Fruit fly (Drosophila melanogaster) whole organism, embryonic: ENCODE measurements around the gene Syx1A.

Source experiments
- Aef1 ChIP-seq: fragments of 200-800 bp; sonication (Bioruptor generic); IDR thresholded peaks from 3 replicates; pipeline ENCODE4 v1.3.6; 2022; ENCODE audit warnings: missing biosample characterization, missing genetic modification characterization
- Antp ChIP-seq: fragments of 200-800 bp; sonication (Bioruptor generic); optimal IDR thresholded peaks from 3 replicates; lab custom pipeline; 2016; ENCODE audit warnings: missing biosample characterization, missing genetic modification characterization
- Asciz ChIP-seq: fragments of 200-800 bp; sonication (Bioruptor generic); optimal IDR thresholded peaks from 2 replicates; lab custom pipeline; 2017; ENCODE audit warnings: missing biosample characterization, mild to moderate bottlenecking, missing genetic modification characterization, missing genetic modification reagents
- Bteb2 ChIP-seq: fragments of 200-800 bp; sonication (Bioruptor generic); optimal IDR thresholded peaks from 2 replicates; lab custom pipeline; 2016; ENCODE audit warnings: missing biosample characterization, missing genetic modification characterization
- CG10267 ChIP-seq: fragments of 200-800 bp; sonication (Bioruptor generic); optimal IDR thresholded peaks from 2 replicates; lab custom pipeline; 2018; ENCODE audit warnings: missing biosample characterization, mild to moderate bottlenecking, missing genetic modification characterization, moderate library complexity
- CG10321 ChIP-seq: fragments of 200-800 bp; sonication (Bioruptor generic); IDR thresholded peaks from 2 replicates; pipeline ENCODE4 v1.3.6; 2022; ENCODE audit warnings: missing biosample characterization, missing genetic modification characterization
- CG13296 ChIP-seq: fragments of 200-800 bp; sonication (Bioruptor generic); optimal IDR thresholded peaks from 3 replicates; lab custom pipeline; 2018; ENCODE audit warnings: missing biosample characterization, mild to moderate bottlenecking, missing genetic modification characterization
- CG14050 ChIP-seq: fragments of 200-800 bp; sonication (Bioruptor generic); IDR thresholded peaks from 3 replicates; pipeline ENCODE4 v1.3.6; 2022; ENCODE audit warnings: missing biosample characterization, missing genetic modification characterization
- CG14667 ChIP-seq: fragments of 200-800 bp; sonication (Bioruptor generic); IDR thresholded peaks from 2 replicates; pipeline ENCODE4 v1.3.6; 2022; ENCODE audit warnings: missing biosample characterization, missing genetic modification characterization
- CG15073 ChIP-seq: fragments of 200-800 bp; sonication (Bioruptor generic); optimal IDR thresholded peaks from 2 replicates; lab custom pipeline; 2016; ENCODE audit warnings: missing biosample characterization, missing genetic modification characterization
- CG1602 ChIP-seq: fragments of 200-800 bp; sonication (Bioruptor generic); optimal IDR thresholded peaks from 3 replicates; lab custom pipeline; 2016; ENCODE audit warnings: missing biosample characterization, missing genetic modification characterization
- CG16815 ChIP-seq: fragments of 200-800 bp; sonication (Bioruptor generic); optimal IDR thresholded peaks from 3 replicates; lab custom pipeline; 2017; ENCODE audit warnings: missing biosample characterization, mild to moderate bottlenecking, missing genetic modification characterization
- CG17328 ChIP-seq: fragments of 200-800 bp; sonication (Bioruptor generic); IDR thresholded peaks from 2 replicates; pipeline ENCODE4 v1.3.6; 2022; ENCODE audit warnings: missing biosample characterization, missing genetic modification characterization
- CG17359 ChIP-seq: fragments of 200-800 bp; sonication (Bioruptor generic); optimal IDR thresholded peaks from 3 replicates; lab custom pipeline; 2018; ENCODE audit warnings: missing biosample characterization, mild to moderate bottlenecking, missing genetic modification characterization, moderate library complexity
- CG17829 ChIP-seq: fragments of 200-800 bp; optimal IDR thresholded peaks from 2 replicates; lab custom pipeline; 2019; ENCODE audit warnings: missing biosample characterization, mild to moderate bottlenecking, missing genetic modification characterization, moderate library complexity
- CG1792 ChIP-seq: fragments of 200-800 bp; sonication (Bioruptor generic); optimal IDR thresholded peaks from 2 replicates; lab custom pipeline; 2016; ENCODE audit warnings: missing biosample characterization, missing genetic modification characterization
- CG18262 ChIP-seq: fragments of 200-800 bp; optimal IDR thresholded peaks from 3 replicates; lab custom pipeline; 2019; ENCODE audit warnings: missing biosample characterization, mild to moderate bottlenecking, missing genetic modification characterization, moderate library complexity
- CG30403 ChIP-seq: fragments of 200-800 bp; sonication (Bioruptor generic); optimal IDR thresholded peaks from 3 replicates; lab custom pipeline; 2016; ENCODE audit warnings: missing biosample characterization, missing genetic modification characterization
- CG31365 ChIP-seq: fragments of 200-800 bp; sonication (Bioruptor generic); optimal IDR thresholded peaks from 2 replicates; lab custom pipeline; 2018; ENCODE audit warnings: missing biosample characterization, mild to moderate bottlenecking, missing genetic modification characterization
- CG4707 ChIP-seq: fragments of 200-800 bp; sonication (Bioruptor generic); optimal IDR thresholded peaks from 2 replicates; lab custom pipeline; 2018; ENCODE audit warnings: missing biosample characterization, mild to moderate bottlenecking, missing genetic modification characterization, moderate library complexity
- CG4730 ChIP-seq: fragments of 200-800 bp; sonication (Bioruptor generic); IDR thresholded peaks from 2 replicates; pipeline ENCODE4 v1.3.6; 2022; ENCODE audit warnings: missing biosample characterization, missing genetic modification characterization
- CG8281 ChIP-seq: fragments of 200-800 bp; sonication (Bioruptor generic); optimal IDR thresholded peaks from 2 replicates; lab custom pipeline; 2018; ENCODE audit warnings: missing biosample characterization, mild to moderate bottlenecking, missing genetic modification characterization, moderate library complexity
- CG9437 ChIP-seq: fragments of 200-800 bp; sonication (Bioruptor generic); optimal IDR thresholded peaks from 2 replicates; lab custom pipeline; 2018; ENCODE audit warnings: missing biosample characterization, mild to moderate bottlenecking, missing genetic modification characterization
- CG9932 ChIP-seq: fragments of 200-800 bp; sonication (Bioruptor generic); IDR thresholded peaks from 2 replicates; pipeline ENCODE4 v1.3.6; 2022; ENCODE audit warnings: missing biosample characterization, missing genetic modification characterization
- Camta ChIP-seq: fragments of 200-800 bp; sonication (Bioruptor generic); optimal IDR thresholded peaks from 2 replicates; lab custom pipeline; 2016; ENCODE audit warnings: missing biosample characterization, missing genetic modification characterization
- Deaf1 ChIP-seq: fragments of 200-800 bp; optimal IDR thresholded peaks from 3 replicates; lab custom pipeline; 2019; ENCODE audit warnings: missing biosample characterization, mild to moderate bottlenecking, missing genetic modification characterization, moderate library complexity
- E2f1 ChIP-seq: fragments of 200-800 bp; sonication (Bioruptor generic); IDR thresholded peaks from 2 replicates; pipeline ENCODE4 v1.3.6; 2022; ENCODE audit warnings: missing biosample characterization, missing genetic modification characterization
- ERR ChIP-seq: fragments of 200-800 bp; sonication (Bioruptor generic); optimal IDR thresholded peaks from 2 replicates; lab custom pipeline; 2016; ENCODE audit warnings: missing biosample characterization, missing genetic modification characterization
- Elba2 ChIP-seq: fragments of 200-800 bp; sonication (Bioruptor generic); optimal IDR thresholded peaks from 3 replicates; lab custom pipeline; 2016; ENCODE audit warnings: missing biosample characterization, missing genetic modification characterization
- Fer1 ChIP-seq: fragments of 200-800 bp; sonication (Bioruptor generic); optimal IDR thresholded peaks from 2 replicates; lab custom pipeline; 2017; ENCODE audit warnings: missing biosample characterization, mild to moderate bottlenecking, missing genetic modification characterization
- Gsc ChIP-seq: fragments of 200-800 bp; sonication (Bioruptor generic); IDR thresholded peaks from 2 replicates; pipeline ENCODE4 v1.3.6; 2022; ENCODE audit warnings: missing biosample characterization, missing genetic modification characterization
- Poxn ChIP-seq: fragments of 200-800 bp; sonication (Bioruptor generic); IDR thresholded peaks from 2 replicates; pipeline ENCODE4 v1.3.6; 2022; ENCODE audit warnings: missing biosample characterization, missing genetic modification characterization
- Rx ChIP-seq: fragments of 200-800 bp; sonication (Bioruptor generic); IDR thresholded peaks from 2 replicates; pipeline ENCODE4 v1.3.6; 2022; ENCODE audit warnings: missing biosample characterization, missing genetic modification characterization
- Side ChIP-seq: fragments of 200-800 bp; sonication (Bioruptor generic); optimal IDR thresholded peaks from 2 replicates; lab custom pipeline; 2016; ENCODE audit warnings: missing biosample characterization, missing genetic modification characterization
- ab ChIP-seq: fragments of 200-800 bp; sonication (Bioruptor generic); optimal IDR thresholded peaks from 2 replicates; lab custom pipeline; 2016; ENCODE audit warnings: missing biosample characterization, missing genetic modification characterization
- chinmo ChIP-seq: fragments of 200-800 bp; sonication (Bioruptor generic); IDR thresholded peaks from 4 replicates; pipeline ENCODE4 v1.3.6; 2022; ENCODE audit warnings: missing biosample characterization, missing genetic modification characterization; ENCODE audit not compliant: partially characterized antibody
- corto ChIP-seq: fragments of 200-800 bp; sonication (Bioruptor generic); optimal IDR thresholded peaks from 2 replicates; lab custom pipeline; 2016; ENCODE audit warnings: missing biosample characterization, mild to moderate bottlenecking, missing genetic modification characterization, moderate library complexity
- eyg ChIP-seq: fragments of 200-800 bp; sonication (Bioruptor generic); optimal IDR thresholded peaks from 3 replicates; lab custom pipeline; 2016; ENCODE audit warnings: missing biosample characterization, missing genetic modification characterization
- ftz-f1 ChIP-seq: fragments of 200-800 bp; sonication (Bioruptor generic); optimal IDR thresholded peaks from 2 replicates; lab custom pipeline; 2016; ENCODE audit warnings: missing biosample characterization, missing genetic modification characterization
- gcm2 ChIP-seq: fragments of 200-800 bp; sonication (Bioruptor generic); optimal IDR thresholded peaks from 2 replicates; lab custom pipeline; 2016; ENCODE audit warnings: missing biosample characterization, missing genetic modification characterization
- hkb ChIP-seq, 2 experiments: fragments of 200-800 bp in 1 of 2; fragments of >200 bp in 1 of 2; sonication (Bioruptor generic) in 1 of 2; IDR thresholded peaks in 1 of 2; optimal IDR thresholded peaks in 1 of 2; 2 replicates each; pipeline versions ENCODE4 v1.3.6 to Lab custom; 2017 to 2022; ENCODE audit warnings: missing biosample characterization in 1 of 2, missing genetic modification characterization in 1 of 2
- klu ChIP-seq: fragments of 200-800 bp; sonication (Bioruptor generic); IDR thresholded peaks from 2 replicates; pipeline ENCODE4 v1.3.6; 2022; ENCODE audit warnings: missing biosample characterization, missing genetic modification characterization
- lilli ChIP-seq: fragments of 200-800 bp; sonication (Bioruptor generic); optimal IDR thresholded peaks from 3 replicates; lab custom pipeline; 2016; ENCODE audit warnings: missing biosample characterization, missing genetic modification characterization
- luna ChIP-seq: fragments of 200-800 bp; sonication (Bioruptor generic); optimal IDR thresholded peaks from 2 replicates; lab custom pipeline; 2016; ENCODE audit warnings: missing biosample characterization, missing genetic modification characterization
- pan ChIP-seq, 4 experiments: fragments of >200 bp in 3 of 4; fragments of 200-800 bp in 1 of 4; sonication (Bioruptor generic) in 1 of 4; optimal IDR thresholded peaks in 3 of 4; IDR thresholded peaks in 1 of 4; 2 replicates each; pipeline versions ENCODE4 v1.3.6 to Lab custom; 2017 to 2022; ENCODE audit warnings: missing biosample characterization in 2 of 4, missing genetic modification characterization in 2 of 4, mixed read lengths in 1 of 4
- pros ChIP-seq: fragments of 200-800 bp; sonication (Bioruptor generic); optimal IDR thresholded peaks from 3 replicates; lab custom pipeline; 2019; ENCODE audit warnings: missing biosample characterization, mild to moderate bottlenecking, missing genetic modification characterization, moderate library complexity
- ranshi ChIP-seq: fragments of 200-800 bp; sonication (Bioruptor generic); IDR thresholded peaks from 2 replicates; pipeline ENCODE4 v1.3.6; 2022; ENCODE audit warnings: missing biosample characterization, missing genetic modification characterization
- run ChIP-seq: fragments of 200-800 bp; sonication (Bioruptor generic); optimal IDR thresholded peaks from 3 replicates; lab custom pipeline; 2018; ENCODE audit warnings: missing biosample characterization, mild to moderate bottlenecking, missing genetic modification characterization
- tx ChIP-seq: fragments of 200-800 bp; sonication (Bioruptor generic); optimal IDR thresholded peaks from 2 replicates; lab custom pipeline; 2016; ENCODE audit warnings: missing biosample characterization, missing genetic modification characterization
- vfl ChIP-seq: fragments of 200-800 bp; sonication (Bioruptor generic); optimal IDR thresholded peaks from 2 replicates; lab custom pipeline; 2016; ENCODE audit warnings: missing biosample characterization, missing genetic modification characterization

Syx1A gene

dm6 chr3R:24108902-24109389 is 3.4 kb upstream of the Syx1A start, which contains the start of the genes eIF4EHP and CG18428 (continued):
- TF ChIP-seq Side (peak; percentile 68), pan (optimal IDR thresholded peaks at IDR 0.05; lab: Kevin White, UChicago) (peak in 1 of 2 experiments; percentile 73), pan (GFP tag; optimal IDR thresholded peaks at IDR 0.05 in 1 of 2, IDR thresholded peaks at IDR 0.05 in 1 of 2) (peak in 1 of 2 experiments; percentile 73), CG17829 (tag; lab: Kevin White, UChicago) (peak; percentile 100), pros (GFP tag; lab: Kevin White, UChicago) (peak; percentile 81), luna (GFP tag; lab: Kevin White, UChicago) (peak; percentile 57), CG15073 (peak; percentile 86), Gsc (GFP tag; lab: Robert Waterston, UW) (no peak), Camta (GFP tag; lab: Kevin White, UChicago) (peak; percentile 89), Deaf1 (tag; lab: Kevin White, UChicago) (peak; percentile 93), CG18262 (tag; lab: Kevin White, UChicago) (peak; percentile 99), CG8281 (tag; lab: Kevin White, UChicago) (peak; percentile 94), CG4707 (GFP tag; lab: Kevin White, UChicago) (peak; percentile 97), eyg (GFP tag; lab: Kevin White, UChicago) (peak; percentile 74), Bteb2 (GFP tag; lab: Kevin White, UChicago) (peak; percentile 90), run (tag; lab: Kevin White, UChicago) (peak; percentile 98), CG9437 (peak; percentile 97), CG31365 (peak; percentile 79), CG1792 (GFP tag; lab: Kevin White, UChicago) (peak; percentile 81), chinmo (GFP tag; lab: Robert Waterston, UW) (no peak), Antp (GFP tag; lab: Kevin White, UChicago) (peak; percentile 83), ftz-f1 (GFP tag; lab: Kevin White, UChicago) (peak; percentile 48), CG14050 (GFP tag; lab: Robert Waterston, UW) (no peak), CG1602 (GFP tag; lab: Kevin White, UChicago) (peak; percentile 99), CG30403 (GFP tag; lab: Kevin White, UChicago) (peak; percentile 99), ERR (GFP tag; lab: Kevin White, UChicago) (peak; percentile 77), hkb (optimal IDR thresholded peaks at IDR 0.05; lab: Kevin White, UChicago) (no peak), hkb (GFP tag; IDR thresholded peaks at IDR 0.05; lab: Robert Waterston, UW) (no peak), CG10267 (peak; percentile 100), CG16815 (GFP tag; lab: Kevin White, UChicago) (peak; percentile 99), vfl (GFP tag; lab: Kevin White, UChicago) (peak; percentile 91), CG17328 (GFP tag; lab: Robert Waterston, UW) (no peak), E2f1 (GFP tag; lab: Robert Waterston, UW) (no peak), lilli (GFP tag; lab: Kevin White, UChicago) (peak; percentile 97), tx (peak; percentile 69), Rx (GFP tag; lab: Robert Waterston, UW) (no peak), CG9932 (GFP tag; lab: Robert Waterston, UW) (no peak), Elba2 (GFP tag; lab: Kevin White, UChicago) (peak; percentile 73), Poxn (GFP tag; lab: Robert Waterston, UW) (0 out of 2 replicates have a peak, but pooled peaks have one; percentile 97), Aef1 (GFP tag; lab: Robert Waterston, UW) (no peak), ab (GFP tag; lab: Kevin White, UChicago) (peak; percentile 67), klu (GFP tag; lab: Robert Waterston, UW) (no peak; the same call in 1 of the 2 replicates), CG4730 (GFP tag; lab: Robert Waterston, UW) (no peak), CG17359 (tag; lab: Kevin White, UChicago) (peak; percentile 99), CG10321 (GFP tag; lab: Robert Waterston, UW) (0 out of 2 replicates have a peak, but pooled peaks have one; percentile 87), Asciz (GFP tag; lab: Kevin White, UChicago) (peak; percentile 99), Fer1 (GFP tag; lab: Kevin White, UChicago) (peak; percentile 100), gcm2 (GFP tag; lab: Kevin White, UChicago) (peak; percentile 64), CG14667 (GFP tag; lab: Robert Waterston, UW) (no peak), CG13296 (GFP tag; lab: Kevin White, UChicago) (peak; percentile 100), ranshi (GFP tag; lab: Robert Waterston, UW) (no peak; the same call in 1 of the 2 replicates), corto (GFP tag; lab: Kevin White, UChicago) (peak; percentile 82)
